Worm (Caenorhabditis elegans) whole organism, L4 larva: ENCODE data around the gene Y47D3A.21.
A peak's percentile ranks its signal among the peaks of the same experiment; 100 is the strongest.

Experiments used
- D1046.2 ChIP-seq: fragments of 200-800 bp; sonication (Bioruptor generic); IDR thresholded peaks from 2 replicates; pipeline ENCODE4 v1.3.6; 2022; ENCODE audit warnings: missing genetic modification characterization, missing compliant biosample characterization
- F37D6.2 ChIP-seq: sonication (generic microtip); optimal IDR thresholded peaks from 2 replicates; lab custom pipeline; 2016; ENCODE audit warnings: mild to moderate bottlenecking, missing genetic modification characterization, missing compliant biosample characterization
- F49E8.2 ChIP-seq: sonication (generic microtip); optimal IDR thresholded peaks from 2 replicates; lab custom pipeline; 2016; ENCODE audit warnings: missing compliant biosample characterization, mild to moderate bottlenecking, missing genetic modification characterization, borderline replicate concordance
- Y105C5A.15 ChIP-seq: fragments of 200-800 bp; sonication (Bioruptor generic); IDR thresholded peaks from 2 replicates; pipeline ENCODE4 v1.3.6; 2022; ENCODE audit warnings: missing genetic modification characterization, missing compliant biosample characterization
- Y48G9A.11 ChIP-seq: fragments of 200-800 bp; sonication (Bioruptor generic); IDR thresholded peaks from 2 replicates; pipeline ENCODE4 v1.3.6; 2022; ENCODE audit warnings: missing genetic modification reagents, missing genetic modification characterization, missing compliant biosample characterization
- Y75B8A.6 ChIP-seq: fragments of 200-800 bp; sonication (Bioruptor generic); IDR thresholded peaks from 2 replicates; pipeline ENCODE4 v1.3.6; 2022; ENCODE audit warnings: missing genetic modification reagents, missing genetic modification characterization, missing compliant biosample characterization
- ZK337.2 ChIP-seq: fragments of 200-800 bp; sonication (Bioruptor generic); IDR thresholded peaks from 2 replicates; pipeline ENCODE4 v1.3.6; 2022; ENCODE audit warnings: missing genetic modification reagents, missing genetic modification characterization, missing compliant biosample characterization
- aha-1 ChIP-seq: fragments of 150-350 bp; peaks from one replicate; lab custom pipeline; 2014; ENCODE audit warnings: missing biosample characterization, missing genetic modification characterization
- ama-1 ChIP-seq: fragments of 150-350 bp; optimal IDR thresholded peaks from 2 replicates; lab custom pipeline; 2014; ENCODE audit warnings: inconsistent platforms, mixed read lengths
- ceh-28 ChIP-seq: fragments of 150-350 bp; optimal IDR thresholded peaks from 2 replicates; lab custom pipeline; 2014; ENCODE audit warnings: missing biosample characterization, missing genetic modification reagents, missing genetic modification characterization
- dmd-6 ChIP-seq: fragments of 200-800 bp; sonication (Bioruptor generic); IDR thresholded peaks from 2 replicates; pipeline ENCODE4 v1.3.6; 2022; ENCODE audit warnings: missing genetic modification reagents, missing genetic modification characterization, missing compliant biosample characterization
- dmd-9 ChIP-seq: fragments of 200-800 bp; sonication (Bioruptor generic); IDR thresholded peaks from 2 replicates; pipeline ENCODE4 v1.3.6; 2022; ENCODE audit warnings: missing genetic modification reagents, missing genetic modification characterization, missing compliant biosample characterization
- dpl-1 ChIP-seq: fragments of 150-350 bp; optimal IDR thresholded peaks from 2 replicates; lab custom pipeline; 2014; ENCODE audit warnings: missing biosample characterization, missing genetic modification reagents, missing genetic modification characterization
- duxl-1 ChIP-seq: sonication (generic microtip); optimal IDR thresholded peaks from 2 replicates; lab custom pipeline; 2016; ENCODE audit warnings: mild to moderate bottlenecking, missing genetic modification characterization, moderate library complexity, missing compliant biosample characterization; ENCODE audit not compliant: poor library complexity
- dve-1 ChIP-seq: sonication (generic microtip); optimal IDR thresholded peaks from 2 replicates; lab custom pipeline; 2017; ENCODE audit warnings: antibody characterized with exemption, mild to moderate bottlenecking, missing genetic modification characterization, missing compliant biosample characterization; ENCODE audit not compliant: insufficient read depth
- egl-43 ChIP-seq: fragments of 200-800 bp; sonication (Bioruptor generic); IDR thresholded peaks from 2 replicates; pipeline ENCODE4 v1.3.6; 2022; ENCODE audit warnings: missing genetic modification reagents, missing genetic modification characterization, missing compliant biosample characterization
- hif-1 ChIP-seq, 2 experiments: sonication (generic microtip); optimal IDR thresholded peaks; 2 replicates each; lab custom pipeline; 2016 to 2017; ENCODE audit warnings: missing compliant biosample characterization in 2 of 2, missing genetic modification characterization in 2 of 2, missing genetic modification reagents in 2 of 2, missing genotype in 2 of 2, mild to moderate bottlenecking in 1 of 2
- hlh-11 ChIP-seq: fragments of 200-800 bp; sonication (Bioruptor generic); optimal IDR thresholded peaks from 2 replicates; lab custom pipeline; 2018; ENCODE audit warnings: mild to moderate bottlenecking, missing genetic modification characterization, missing compliant biosample characterization
- hlh-30 ChIP-seq: sonication (generic microtip); optimal IDR thresholded peaks from 2 replicates; lab custom pipeline; 2017; ENCODE audit warnings: antibody characterized with exemption, mild to moderate bottlenecking, missing genetic modification characterization, missing compliant biosample characterization; ENCODE audit not compliant: insufficient read depth
- hmg-1.1 ChIP-seq: fragments of 200-800 bp; sonication (Bioruptor generic); IDR thresholded peaks from 2 replicates; pipeline ENCODE4 v1.3.6; 2022; ENCODE audit warnings: missing genetic modification reagents, missing genetic modification characterization, missing compliant biosample characterization
- lin-15B ChIP-seq: fragments of 150-350 bp; sonication (generic microtip); optimal IDR thresholded peaks from 3 replicates; lab custom pipeline; 2014; ENCODE audit warnings: missing biosample characterization, missing genetic modification characterization
- lin-29 ChIP-seq: fragments of 200-800 bp; sonication (Bioruptor generic); IDR thresholded peaks from 2 replicates; pipeline ENCODE4 v1.3.6; 2022; ENCODE audit warnings: missing genetic modification reagents, missing genetic modification characterization, missing compliant biosample characterization
- lin-38 ChIP-seq: fragments of 200-800 bp; sonication (Bioruptor generic); IDR thresholded peaks from 2 replicates; pipeline ENCODE4 v1.3.6; 2022; ENCODE audit warnings: missing genetic modification reagents, missing genetic modification characterization, missing compliant biosample characterization
- lsy-2 ChIP-seq, 2 experiments: fragments of 150-350 bp in 1 of 2; sonication (generic microtip) in 1 of 2; optimal IDR thresholded peaks; 2 replicates each; lab custom pipeline; 2014 to 2017; ENCODE audit warnings: missing biosample characterization in 2 of 2, missing genetic modification characterization in 2 of 2
- madf-5 ChIP-seq, 2 experiments: fragments of 200-800 bp; sonication (Bioruptor generic); IDR thresholded peaks; 2 replicates each; pipeline ENCODE4 v1.3.6; 2022; ENCODE audit warnings: missing compliant biosample characterization in 2 of 2, missing genetic modification characterization in 2 of 2
- mep-1 ChIP-seq: fragments of 150-350 bp; sonication (generic microtip); optimal IDR thresholded peaks from 3 replicates; lab custom pipeline; 2014; ENCODE audit warnings: missing biosample characterization, missing genetic modification characterization
- mes-2 ChIP-seq: sonication (generic microtip); optimal IDR thresholded peaks from 2 replicates; lab custom pipeline; 2016; ENCODE audit warnings: missing genotype, mild to moderate bottlenecking, missing genetic modification characterization, missing compliant biosample characterization; ENCODE audit not compliant: poor library complexity, severe bottlenecking
- nhr-10 ChIP-seq: fragments of 150-350 bp; optimal IDR thresholded peaks from 2 replicates; lab custom pipeline; 2014; ENCODE audit warnings: missing biosample characterization, missing genetic modification characterization
- nhr-102 ChIP-seq: sonication (generic microtip); optimal IDR thresholded peaks from 2 replicates; lab custom pipeline; 2016; ENCODE audit warnings: mild to moderate bottlenecking, missing genetic modification characterization, moderate library complexity, missing compliant biosample characterization
- nhr-11 ChIP-seq: fragments of 150-350 bp; optimal IDR thresholded peaks from 2 replicates; lab custom pipeline; 2014; ENCODE audit warnings: missing biosample characterization, missing genetic modification characterization
- nhr-111 ChIP-seq: fragments of 200-800 bp; sonication (Bioruptor generic); optimal IDR thresholded peaks from 2 replicates; lab custom pipeline; 2018; ENCODE audit warnings: mild to moderate bottlenecking, missing genetic modification characterization, missing compliant biosample characterization
- nhr-6 ChIP-seq: fragments of 150-350 bp; optimal IDR thresholded peaks from 2 replicates; lab custom pipeline; 2014; ENCODE audit warnings: missing biosample characterization, missing genetic modification characterization
- nhr-76 ChIP-seq: fragments of 150-350 bp; optimal IDR thresholded peaks from 2 replicates; lab custom pipeline; 2014; ENCODE audit warnings: missing biosample characterization, missing genetic modification characterization
- rbr-2 ChIP-seq: sonication (generic microtip); optimal IDR thresholded peaks from 2 replicates; lab custom pipeline; 2016; ENCODE audit warnings: missing genotype, missing genetic modification characterization, missing compliant biosample characterization
- spr-1 ChIP-seq: sonication (generic microtip); optimal IDR thresholded peaks from 2 replicates; lab custom pipeline; 2016; ENCODE audit warnings: mild to moderate bottlenecking, missing genetic modification characterization, missing compliant biosample characterization
- unc-130 ChIP-seq: sonication (generic microtip); optimal IDR thresholded peaks from 2 replicates; lab custom pipeline; 2016; ENCODE audit warnings: missing genetic modification reagents, missing genetic modification characterization, missing compliant biosample characterization
- unc-62 ChIP-seq, 3 experiments: fragments of 150-350 bp in 1 of 3; sonication (generic microtip); optimal IDR thresholded peaks in 2 of 3; peaks in 1 of 3; 1 replicate in 1 of 3; 2 replicates in 2 of 3; lab custom pipeline; 2014 to 2017; ENCODE audit warnings: missing biosample characterization in 3 of 3, missing genetic modification characterization in 3 of 3, missing genetic modification reagents in 3 of 3, missing genotype in 1 of 3
- zfp-2 ChIP-seq: sonication (generic microtip); optimal IDR thresholded peaks from 2 replicates; lab custom pipeline; 2016; ENCODE audit warnings: mild to moderate bottlenecking, missing genetic modification characterization, missing compliant biosample characterization
- zfp-3 ChIP-seq: fragments of 200-800 bp; sonication (Bioruptor generic); conservative IDR thresholded peaks from 2 replicates; pipeline ENCODE4 v1.3.6; 2022; ENCODE audit warnings: missing genetic modification reagents, missing genetic modification characterization, missing compliant biosample characterization
- zip-2 ChIP-seq: fragments of 150-350 bp; optimal IDR thresholded peaks from 2 replicates; lab custom pipeline; 2014; ENCODE audit warnings: missing biosample characterization, missing genetic modification characterization

Gene Y47D3A.21

DNA sequence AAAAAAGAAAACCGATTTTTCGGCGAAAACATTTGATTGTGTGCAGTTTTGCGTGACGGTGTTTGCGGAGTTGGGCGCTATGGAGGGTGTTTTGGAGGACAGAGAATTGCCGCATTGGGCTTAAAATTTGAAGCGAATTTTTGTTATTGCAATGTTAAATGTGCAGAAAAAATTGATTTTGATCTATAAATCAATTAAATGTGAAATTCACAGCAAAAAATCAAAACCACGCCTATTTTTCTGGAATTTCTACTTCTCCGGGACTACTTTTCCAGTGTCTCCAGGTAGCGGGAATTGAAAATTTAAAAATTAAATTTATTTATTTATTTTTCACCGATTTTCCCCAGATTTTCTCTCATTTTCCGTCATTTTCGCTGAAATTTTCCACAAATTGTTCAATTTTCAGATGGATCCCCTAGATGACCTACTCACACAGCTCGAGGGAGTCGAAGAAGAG is 38.5 kb upstream of the Y47D3A.21 start, which contains the start of gene mcm-10 (continued):
- no peak for TF ChIP-seq lin-29 (GFP tag; lab: Robert Waterston, UW)
- TF ChIP-seq zfp-3: no peak

DNA sequence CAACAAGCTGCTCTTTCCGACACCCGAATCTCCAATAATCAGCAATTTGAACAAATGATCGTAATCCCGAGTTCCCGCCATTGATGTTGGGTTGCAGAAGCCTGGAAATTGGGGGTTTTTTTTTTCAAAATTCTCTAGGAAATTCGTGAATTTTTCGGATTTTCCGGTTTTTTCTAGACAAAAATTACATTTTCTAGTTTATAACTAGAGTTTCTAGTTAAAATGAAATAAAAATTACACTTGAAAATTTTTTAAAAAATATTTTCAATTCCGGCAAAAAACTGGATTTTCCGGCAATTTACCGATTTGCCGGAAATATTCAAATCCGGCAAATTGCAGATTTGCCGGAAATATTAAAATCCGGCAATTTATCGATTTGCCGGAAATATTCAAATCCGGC is 32.7 kb upstream of the Y47D3A.21 start, which contains the start of gene rab-35:
Gene rab-35 (minus strand): TSS at position 101 of the 400 bp plus-strand sequence.
- TF ChIP-seq F49E8.2 (tag; lab: Kevin White, UChicago) (no peak), ceh-28 (tag; lab: Kevin White, UChicago) (no peak), mes-2 (tag; lab: Kevin White, UChicago) (no peak), dpl-1 (GFP tag; lab: Kevin White, UChicago) (no peak), spr-1 (tag; lab: Kevin White, UChicago) (no peak), hlh-30 (tag; lab: Kevin White, UChicago) (no peak), nhr-6 (tag; lab: Kevin White, UChicago) (no peak), F37D6.2 (tag; lab: Kevin White, UChicago) (no peak), Y75B8A.6 (GFP tag; lab: Robert Waterston, UW) (no peak), nhr-76 (tag; lab: Kevin White, UChicago) (no peak), duxl-1 (tag; lab: Kevin White, UChicago) (no peak), unc-62 (GFP tag; optimal IDR thresholded peaks at IDR 0.05 in 1 of 2; lab: Kevin White, UChicago) (no peak), unc-62 (tag; optimal IDR thresholded peaks at IDR 0.05; lab: Kevin White, UChicago) (no peak), lin-15B (tag; lab: Kevin White, UChicago) (no peak), hlh-11 (tag; lab: Kevin White, UChicago) (no peak), egl-43 (GFP tag; lab: Robert Waterston, UW) (no peak), lin-38 (GFP tag; lab: Robert Waterston, UW) (no peak), madf-5 (GFP tag; IDR thresholded peaks at IDR 0.05; lab: Robert Waterston, UW) (no peak), ama-1 (lab: Kevin White, UChicago) (no peak)
- TF ChIP-seq, all 104 proteins: peak for 0

DNA sequence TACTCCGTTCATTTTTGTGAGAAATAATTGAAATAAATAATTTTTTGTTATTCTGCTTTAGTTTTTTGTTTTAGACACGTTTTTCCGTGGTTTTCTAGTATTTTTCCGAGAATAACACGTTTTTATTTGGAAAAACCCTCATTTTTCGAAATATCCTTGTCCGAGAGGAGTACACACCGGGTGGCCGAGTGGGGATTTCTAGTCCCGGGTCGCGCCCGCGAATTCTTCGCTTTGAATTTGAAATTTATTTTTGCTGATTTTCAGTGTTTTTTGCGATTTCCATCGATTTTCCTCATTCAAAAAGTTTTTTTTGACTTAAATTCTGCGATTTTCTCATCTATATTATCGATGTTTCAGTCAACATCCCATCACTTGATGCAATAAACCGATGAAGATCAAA is 11.8 kb upstream of the Y47D3A.21 start, which contains the start of the genes gly-9, mib-1 and smc-3:
Gene gly-9 (minus strand): TSS at position 27 of the 400 bp plus-strand sequence.
Gene mib-1 (minus strand): TSS at position 123 of the 400 bp plus-strand sequence.
Gene smc-3 (plus strand): TSS at position 351 of the 400 bp plus-strand sequence.
- TF ChIP-seq hlh-30 (tag; lab: Kevin White, UChicago) (peak; percentile 38), ZK337.2 (GFP tag; lab: Robert Waterston, UW) (peak; percentile 92), hif-1 (tag; optimal IDR thresholded peaks at IDR 0.05; lab: Kevin White, UChicago) (peak in 1 of 2 experiments; percentile 89), dmd-9 (GFP tag; lab: Robert Waterston, UW) (peak; percentile 85), lin-38 (GFP tag; lab: Robert Waterston, UW) (peak; percentile 67), Y105C5A.15 (GFP tag; lab: Robert Waterston, UW) (no peak), mep-1 (tag; lab: Kevin White, UChicago) (peak; percentile 43), nhr-10 (tag; lab: Kevin White, UChicago) (no peak), dpl-1 (GFP tag; lab: Kevin White, UChicago) (peak; percentile 91), D1046.2 (GFP tag; lab: Robert Waterston, UW) (peak; percentile 59; the same call in 1 of the 2 replicates), hmg-1.1 (GFP tag; lab: Robert Waterston, UW) (no peak), unc-130 (GFP tag; lab: Kevin White, UChicago) (peak; percentile 94), nhr-102 (no peak), dmd-6 (peak; percentile 45; the same call in 1 of the 2 replicates), zfp-2 (tag; lab: Kevin White, UChicago) (no peak), dve-1 (tag; lab: Kevin White, UChicago) (peak; percentile 35), lsy-2 (tag; optimal IDR thresholded peaks at IDR 0.05; lab: Kevin White, UChicago) (peak in 1 of 2 experiments; percentile 81), nhr-111 (GFP tag; lab: Kevin White, UChicago) (no peak), aha-1 (peak; percentile 96), hlh-11 (tag; lab: Kevin White, UChicago) (peak; percentile 11), Y48G9A.11 (peak; percentile 43; the same call in 1 of the 2 replicates), zip-2 (no peak), nhr-6 (tag; lab: Kevin White, UChicago) (peak; percentile 56), nhr-11 (tag; lab: Kevin White, UChicago) (peak; percentile 27), mes-2 (tag; lab: Kevin White, UChicago) (peak; percentile 99), rbr-2 (tag; lab: Kevin White, UChicago) (peak; percentile 29)
